Worm (Caenorhabditis elegans) whole organism, L3 larva: ENCODE data around the gene sulp-7.

ENCODE experiments used
- ceh-28 ChIP-seq: fragments of 150-350 bp; optimal IDR thresholded peaks from 2 replicates; lab custom pipeline; 2014; ENCODE audit warnings: missing biosample characterization, missing genetic modification reagents, missing genetic modification characterization
- ceh-82 ChIP-seq: fragments of 150-350 bp; optimal IDR thresholded peaks from 2 replicates; lab custom pipeline; 2014; ENCODE audit warnings: missing biosample characterization, missing genetic modification characterization
- mdl-1 ChIP-seq: fragments of 150-350 bp; optimal IDR thresholded peaks from 2 replicates; lab custom pipeline; 2014; ENCODE audit warnings: missing biosample characterization, missing genetic modification characterization
- nhr-12 ChIP-seq: fragments of 150-350 bp; optimal IDR thresholded peaks from 2 replicates; lab custom pipeline; 2014; ENCODE audit warnings: missing biosample characterization, missing genetic modification characterization
- snpc-4 ChIP-seq: fragments of 150-350 bp; optimal IDR thresholded peaks from 2 replicates; lab custom pipeline; 2014; ENCODE audit warnings: missing biosample characterization, missing genetic modification characterization

- TF ChIP-seq ceh-28 (tag; lab: Kevin White, UChicago) (no peak), ceh-82 (tag; lab: Kevin White, UChicago) (no peak), snpc-4 (no peak), nhr-12 (tag; lab: Kevin White, UChicago) (no peak), mdl-1 (tag; lab: Kevin White, UChicago) (no peak)
Measured at ce11 chrX:11116723-11117122, 36.2 kb downstream of the sulp-7 start, which contains the start of gene nlp-66.
